Worm (Caenorhabditis elegans) whole organism, early embryonic: Measurements from ENCODE around the gene AH6.3.

ENCODE experiments used
- ama-1 ChIP-seq: fragments of 150-350 bp; optimal IDR thresholded peaks from 2 replicates; lab custom pipeline; 2014
- ets-7 ChIP-seq: sonication (generic microtip); optimal IDR thresholded peaks from 2 replicates; lab custom pipeline; 2016; ENCODE audit warnings: missing genotype, missing genetic modification characterization, missing compliant biosample characterization

DNA sequence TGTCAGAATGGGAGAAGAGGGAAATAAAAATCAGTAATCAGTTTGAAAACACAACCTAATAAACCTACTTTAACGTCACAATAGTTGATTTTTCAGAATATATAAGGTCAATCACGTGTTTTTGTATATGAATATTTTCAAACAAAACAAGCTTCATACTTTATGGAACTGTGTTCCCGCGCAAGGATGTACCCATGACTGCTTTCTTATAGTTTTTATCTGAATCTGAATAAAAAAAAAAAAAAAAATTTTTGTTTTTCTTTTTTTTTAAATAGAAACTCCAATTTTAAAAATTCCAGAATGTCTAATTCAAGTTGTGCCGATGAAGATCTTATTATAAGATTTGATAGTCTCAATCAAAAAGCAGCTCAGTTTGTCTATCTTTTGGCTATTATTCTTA is 9.6 kb downstream of the AH6.3 start, which contains the start of gene sra-2:
- TF ChIP-seq ama-1 (lab: Kevin White, UChicago), result no peak
- TF ChIP-seq ets-7, result no peak
